Worm (Caenorhabditis elegans): ENCODE measurements around the gene C47E8.4.

ce11 chrV:14734187-14734765 is 49.0 kb upstream of the C47E8.4 start, which contains the start of gene unc-61:
- TF ChIP-seq him-1 (tag; optimal IDR thresholded peaks at IDR 0.05) (no peak), dao-5 (tag; optimal IDR thresholded peaks at IDR 0.05) (no peak), W03F9.2 (tag; optimal IDR thresholded peaks at IDR 0.05) (no peak)

Measured in whole organism, L4/young adult.